In the genomic region with DNA sequence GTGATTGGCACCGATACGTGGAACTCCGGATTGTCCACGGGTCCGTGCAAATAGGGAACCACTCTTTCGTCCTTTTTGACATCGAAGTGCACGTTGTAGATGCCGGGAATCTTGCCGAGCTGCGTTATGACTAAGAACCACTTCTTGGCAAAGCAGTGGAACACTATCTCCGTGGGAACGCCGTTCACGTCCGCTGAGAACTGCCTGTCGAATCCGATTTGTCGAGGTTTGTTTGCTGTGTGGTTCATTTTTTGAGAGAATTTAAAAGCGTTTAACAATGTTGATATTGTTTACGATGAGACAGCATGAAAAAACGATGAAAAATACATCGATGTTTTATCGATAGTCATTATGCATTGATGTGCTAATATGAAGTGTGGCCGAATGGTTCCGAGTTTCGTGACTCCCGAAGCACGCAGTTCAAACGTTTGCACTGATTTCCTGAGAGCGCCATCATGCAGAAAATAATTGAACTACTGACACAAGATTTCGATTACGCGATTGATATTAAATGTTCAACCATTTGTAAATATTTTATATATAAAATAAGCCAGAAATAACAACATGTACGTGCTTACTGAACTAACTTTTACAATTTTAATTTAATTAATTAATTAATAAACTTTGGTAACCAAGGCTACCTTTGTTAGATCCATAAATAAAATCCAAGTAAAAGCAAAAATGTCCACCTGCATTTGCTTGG, we compare ENCODE assay signal across 6 fruit fly cellular contexts.
A peak's percentile ranks its signal among the peaks of the same experiment; 100 is the strongest.
TF ChIP-seq lines count a peak whose summit lies in the region.

Gene CG11885, minus strand, starts transcription at position 332 of the 703 bp plus-strand sequence.
Gene CG13692, plus strand, starts transcription at position 653 of the 703 bp plus-strand sequence.

- TF ChIP-seq CTCF in S2 (optimal IDR thresholded peaks at IDR 0.05; lab: Kevin White, UChicago), result peak; percentile 92 to 94
- TF ChIP-seq CTCF in whole organism, embryonic (GFP tag; optimal IDR thresholded peaks at IDR 0.05; lab: Kevin White, UChicago), result peak; percentile 95

TF ChIP-seq in whole organism, adult, 20 proteins besides CTCF, POLR2A, EP300 and RAD21 (continues in another document):
- TF ChIP-seq bab1 (GFP tag; optimal IDR thresholded peaks at IDR 0.05; lab: Kevin White, UChicago) (peak; percentile 73), CG14711 (tag; optimal IDR thresholded peaks at IDR 0.05; lab: Kevin White, UChicago) (peak; percentile 1), CG1620 (GFP tag; optimal IDR thresholded peaks at IDR 0.05; lab: Kevin White, UChicago) (no peak), Crg-1 (GFP tag; optimal IDR thresholded peaks at IDR 0.05; lab: Kevin White, UChicago) (no peak), CG5204 (GFP tag; optimal IDR thresholded peaks at IDR 0.05; lab: Kevin White, UChicago) (no peak), Clk (GFP tag; optimal IDR thresholded peaks at IDR 0.05; lab: Kevin White, UChicago) (no peak), CG7045 (GFP tag; optimal IDR thresholded peaks at IDR 0.05; lab: Kevin White, UChicago) (no peak), Hr96 (GFP tag; optimal IDR thresholded peaks at IDR 0.05; lab: Kevin White, UChicago) (no peak), ovo (GFP tag; optimal IDR thresholded peaks at IDR 0.05; lab: Kevin White, UChicago) (no peak), cnc (optimal IDR thresholded peaks at IDR 0.05; lab: Kevin White, UChicago) (peak; percentile 88 to 93), pad (GFP tag; optimal IDR thresholded peaks at IDR 0.05; lab: Kevin White, UChicago) (peak; percentile 41), CG12768 (GFP tag; optimal IDR thresholded peaks at IDR 0.05; lab: Kevin White, UChicago) (peak; percentile 21), tj (GFP tag; optimal IDR thresholded peaks at IDR 0.05; lab: Kevin White, UChicago) (peak; percentile 77), cic (GFP tag; optimal IDR thresholded peaks at IDR 0.05; lab: Kevin White, UChicago) (peak; percentile 39), CG7101 (tag; optimal IDR thresholded peaks at IDR 0.05; lab: Kevin White, UChicago) (peak; percentile 63), toe (GFP tag; optimal IDR thresholded peaks at IDR 0.05; lab: Kevin White, UChicago) (no peak)

TF ChIP-seq in whole organism, embryonic, 481 proteins besides CTCF, POLR2A, EP300 and RAD21 (continues in another document):
- TF ChIP-seq D19B (GFP tag; optimal IDR thresholded peaks at IDR 0.05; lab: Kevin White, UChicago) (no peak), CG12219 (GFP tag; optimal IDR thresholded peaks at IDR 0.05; lab: Kevin White, UChicago) (peak; percentile 23), tap (tag; optimal IDR thresholded peaks at IDR 0.05; lab: Kevin White, UChicago) (peak; percentile 45), scrt (GFP tag; optimal IDR thresholded peaks at IDR 0.05; lab: Kevin White, UChicago) (no peak), corto (GFP tag; optimal IDR thresholded peaks at IDR 0.05; lab: Kevin White, UChicago) (peak; percentile 6), Scr (GFP tag; IDR thresholded peaks at IDR 0.05; lab: Robert Waterston, UW; ENCODE audit: partially characterized antibody) (peak; percentile 97), fru (optimal IDR thresholded peaks at IDR 0.05; lab: Kevin White, UChicago) (no peak), CG8944 (GFP tag; optimal IDR thresholded peaks at IDR 0.05; lab: Kevin White, UChicago) (no peak), mirr (GFP tag; optimal IDR thresholded peaks at IDR 0.05; lab: Kevin White, UChicago) (peak; percentile 71), toy (GFP tag; IDR thresholded peaks at IDR 0.05; lab: Robert Waterston, UW) (no peak), CG16863 (GFP tag; optimal IDR thresholded peaks at IDR 0.05; lab: Kevin White, UChicago) (no peak), CG6854 (GFP tag; optimal IDR thresholded peaks at IDR 0.05; lab: Kevin White, UChicago) (no peak), CG30431 (GFP tag; optimal IDR thresholded peaks at IDR 0.05; lab: Kevin White, UChicago) (no peak), CG7963 (GFP tag; IDR thresholded peaks at IDR 0.05; lab: Robert Waterston, UW; ENCODE audit: partially characterized antibody) (peak; percentile 96), Myb (GFP tag; optimal IDR thresholded peaks at IDR 0.05; lab: Kevin White, UChicago) (peak; percentile 69), esg (GFP tag; conservative IDR thresholded peaks at IDR 0.05; lab: Robert Waterston, UW) (no peak)

TF ChIP-seq in whole organism, prepupa, 60 proteins besides CTCF, POLR2A, EP300 and RAD21 (continues in another document):
- TF ChIP-seq CG1621 (tag; optimal IDR thresholded peaks at IDR 0.05; lab: Kevin White, UChicago) (peak; percentile 26), Sox14 (GFP tag; optimal IDR thresholded peaks at IDR 0.05; lab: Kevin White, UChicago) (peak; percentile 43), svp (GFP tag; lab: Kevin White, UChicago) (peak; percentile 72), CG31627 (GFP tag; optimal IDR thresholded peaks at IDR 0.05; lab: Kevin White, UChicago) (peak; percentile 15), salr (GFP tag; optimal IDR thresholded peaks at IDR 0.05; lab: Kevin White, UChicago) (no peak), lz (GFP tag; optimal IDR thresholded peaks at IDR 0.05; lab: Kevin White, UChicago) (peak; percentile 35), Hr39 (GFP tag; optimal IDR thresholded peaks at IDR 0.05; lab: Kevin White, UChicago) (peak; percentile 1), vri (GFP tag; optimal IDR thresholded peaks at IDR 0.05; lab: Kevin White, UChicago) (peak; percentile 78), acj6 (GFP tag; optimal IDR thresholded peaks at IDR 0.05; lab: Kevin White, UChicago) (peak; percentile 15), CG8319 (GFP tag; optimal IDR thresholded peaks at IDR 0.05; lab: Kevin White, UChicago) (no peak), cyc (GFP tag; optimal IDR thresholded peaks at IDR 0.05; lab: Kevin White, UChicago) (peak; percentile 3), CG32006 (GFP tag; optimal IDR thresholded peaks at IDR 0.05; lab: Kevin White, UChicago) (no peak), Met (GFP tag; optimal IDR thresholded peaks at IDR 0.05; lab: Kevin White, UChicago) (peak; percentile 5), topi (GFP tag; optimal IDR thresholded peaks at IDR 0.05; lab: Kevin White, UChicago) (peak; percentile 24), fkh (GFP tag; optimal IDR thresholded peaks at IDR 0.05; lab: Kevin White, UChicago) (peak; percentile 90), achi (GFP tag; optimal IDR thresholded peaks at IDR 0.05; lab: Kevin White, UChicago) (no peak), CG10669 (GFP tag; optimal IDR thresholded peaks at IDR 0.05; lab: Kevin White, UChicago) (no peak), CG3919 (GFP tag; optimal IDR thresholded peaks at IDR 0.05; lab: Kevin White, UChicago) (peak; percentile 38)

TF ChIP-seq in whole organism, pupa, 21 proteins besides CTCF, POLR2A, EP300 and RAD21:
- TF ChIP-seq CG4496 (GFP tag; IDR thresholded peaks at IDR 0.05; lab: Robert Waterston, UW), result peak; percentile 39; the same call in 2 of the 3 replicates
- peak; percentile 3 for TF ChIP-seq EcR (GFP tag; optimal IDR thresholded peaks at IDR 0.05; lab: Kevin White, UChicago)
- TF ChIP-seq CG9948 (tag; optimal IDR thresholded peaks at IDR 0.05; lab: Kevin White, UChicago), result no peak
- TF ChIP-seq Snoo (tag; optimal IDR thresholded peaks at IDR 0.05; lab: Kevin White, UChicago), result peak; percentile 19

TF ChIP-seq in whole organism, wandering third instar larva, 38 proteins besides CTCF, POLR2A, EP300 and RAD21:
- TF ChIP-seq Hr83 (GFP tag; optimal IDR thresholded peaks at IDR 0.05; lab: Kevin White, UChicago; ENCODE audit: poor library complexity, severe bottlenecking), result peak; percentile 58
- TF ChIP-seq foxo (GFP tag; optimal IDR thresholded peaks at IDR 0.05; lab: Kevin White, UChicago), result peak in 1 of 2 experiments; percentile 33
- TF ChIP-seq CG32264 (GFP tag; optimal IDR thresholded peaks at IDR 0.05; lab: Kevin White, UChicago), result peak; percentile 29
- TF ChIP-seq Myc (optimal IDR thresholded peaks at IDR 0.05; lab: Kevin White, UChicago), result peak; percentile 58
- TF ChIP-seq Mio (GFP tag; optimal IDR thresholded peaks at IDR 0.05; lab: Kevin White, UChicago), result no peak
- TF ChIP-seq tai (GFP tag; optimal IDR thresholded peaks at IDR 0.05; lab: Kevin White, UChicago), result no peak
- TF ChIP-seq dl (GFP tag; optimal IDR thresholded peaks at IDR 0.05; lab: Kevin White, UChicago; ENCODE audit: insufficient read depth in 1 of 2, partially characterized antibody in 2 of 2), result no peak
- no peak for TF ChIP-seq jim (GFP tag; optimal IDR thresholded peaks at IDR 0.05; lab: Kevin White, UChicago)
- peak; percentile 37 for TF ChIP-seq HLH106 (tag; optimal IDR thresholded peaks at IDR 0.05; lab: Kevin White, UChicago)
- no peak for TF ChIP-seq Rel (GFP tag; optimal IDR thresholded peaks at IDR 0.05; lab: Kevin White, UChicago)
- peak; percentile 74 for TF ChIP-seq Rel (tag; optimal IDR thresholded peaks at IDR 0.05; lab: Kevin White, UChicago)
- TF ChIP-seq Hnf4 (GFP tag; optimal IDR thresholded peaks at IDR 0.05; lab: Kevin White, UChicago), result peak; percentile 44
- peak; percentile 64 for TF ChIP-seq rgr (GFP tag; optimal IDR thresholded peaks at IDR 0.05; lab: Kevin White, UChicago)
- TF ChIP-seq Sp1 (GFP tag; optimal IDR thresholded peaks at IDR 0.05; lab: Kevin White, UChicago), result peak; percentile 32
- TF ChIP-seq h (GFP tag; optimal IDR thresholded peaks at IDR 0.05; lab: Kevin White, UChicago), result peak; percentile 60
- peak; percentile 61 for TF ChIP-seq sage (GFP tag; optimal IDR thresholded peaks at IDR 0.05; lab: Kevin White, UChicago)
- TF ChIP-seq usp (GFP tag; optimal IDR thresholded peaks at IDR 0.05; lab: Kevin White, UChicago), result no peak
- TF ChIP-seq CG9705 (GFP tag; optimal IDR thresholded peaks at IDR 0.05; lab: Kevin White, UChicago), result peak; percentile 34
- peak; percentile 11 for TF ChIP-seq dsf (GFP tag; optimal IDR thresholded peaks at IDR 0.05; lab: Kevin White, UChicago; ENCODE audit: borderline replicate concordance)
TF ChIP-seq in whole organism, wandering third instar larva: peak in this region for 13.
